Fruit fly (Drosophila melanogaster) Kc167 (cell line): ENCODE data around the gene CG43318.

Source experiments
- Myc ChIP-seq: fragments of >200 bp; optimal IDR thresholded peaks from 2 replicates; lab custom pipeline; 2017; ENCODE audit warnings: missing external identifiers
- Sin3A ChIP-seq: fragments of >200 bp; optimal IDR thresholded peaks from 2 replicates; lab custom pipeline; 2018; ENCODE audit warnings: missing external identifiers
- h ChIP-seq: fragments of >200 bp; optimal IDR thresholded peaks from 3 replicates; lab custom pipeline; 2018; ENCODE audit warnings: missing external identifiers
- insv ChIP-seq: fragments of >200 bp; optimal IDR thresholded peaks from 3 replicates; lab custom pipeline; 2018; ENCODE audit warnings: missing external identifiers
- psq ChIP-seq: fragments of >200 bp; optimal IDR thresholded peaks from 2 replicates; lab custom pipeline; 2017; ENCODE audit warnings: missing external identifiers
- ttk ChIP-seq: sonication (Bioruptor generic); optimal IDR thresholded peaks from 2 replicates; lab custom pipeline; 2017; ENCODE audit warnings: missing external identifiers

Gene CG43318

DNA sequence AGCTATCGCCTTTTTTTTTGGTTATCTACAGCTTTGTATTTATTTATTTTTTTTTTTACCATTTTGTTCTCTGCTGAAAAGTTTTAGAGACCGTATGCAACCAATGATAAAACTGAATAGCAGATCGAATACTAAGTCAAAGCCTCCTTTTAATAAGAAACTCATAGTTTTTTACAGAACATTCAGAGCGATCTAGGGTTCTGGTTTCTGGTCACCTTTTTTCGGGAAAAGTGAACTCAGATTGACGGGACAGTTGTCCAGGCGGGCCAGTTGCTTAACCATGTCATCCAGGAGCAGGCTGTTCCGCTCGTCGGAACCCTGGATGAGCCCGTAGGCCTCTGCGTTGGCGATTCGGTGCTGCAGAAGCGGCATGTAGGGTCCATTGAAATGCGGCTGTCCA is at the start of gene CG43318:
TSS of gene CG43318 (minus strand) at position 101 of the 400 bp plus-strand sequence.
- TF ChIP-seq insv (lab: Kevin White, UChicago) (no peak), Myc (no peak), Sin3A (lab: Kevin White, UChicago) (no peak), h (lab: Kevin White, UChicago) (no peak), psq (lab: Kevin White, UChicago) (no peak), ttk (lab: Kevin White, UChicago) (no peak)

DNA sequence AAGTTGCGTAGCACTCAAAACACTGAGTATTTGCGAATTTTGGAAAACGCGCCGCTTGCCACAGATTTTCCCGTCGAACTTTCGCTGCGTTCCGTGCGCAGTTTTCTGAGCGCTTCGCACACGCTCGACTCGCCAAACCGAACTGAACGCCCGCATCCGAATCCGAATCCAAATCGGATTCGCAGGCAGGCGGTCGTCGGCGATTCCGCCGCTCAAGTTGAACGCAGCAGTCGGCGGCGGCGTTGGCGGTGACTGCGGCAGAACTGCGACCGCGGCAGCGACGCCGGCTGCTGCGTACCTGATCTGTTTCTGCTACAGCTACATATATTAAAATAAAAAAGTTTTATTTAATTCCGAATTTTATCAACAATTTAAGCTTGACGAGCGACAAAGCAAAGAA is 42.4 kb upstream of the CG43318 start, which contains the start of gene CG31183:
TSS of gene CG31183 (minus strand) at position 329 of the 400 bp plus-strand sequence.
- TF ChIP-seq psq (lab: Kevin White, UChicago): no peak

DNA sequence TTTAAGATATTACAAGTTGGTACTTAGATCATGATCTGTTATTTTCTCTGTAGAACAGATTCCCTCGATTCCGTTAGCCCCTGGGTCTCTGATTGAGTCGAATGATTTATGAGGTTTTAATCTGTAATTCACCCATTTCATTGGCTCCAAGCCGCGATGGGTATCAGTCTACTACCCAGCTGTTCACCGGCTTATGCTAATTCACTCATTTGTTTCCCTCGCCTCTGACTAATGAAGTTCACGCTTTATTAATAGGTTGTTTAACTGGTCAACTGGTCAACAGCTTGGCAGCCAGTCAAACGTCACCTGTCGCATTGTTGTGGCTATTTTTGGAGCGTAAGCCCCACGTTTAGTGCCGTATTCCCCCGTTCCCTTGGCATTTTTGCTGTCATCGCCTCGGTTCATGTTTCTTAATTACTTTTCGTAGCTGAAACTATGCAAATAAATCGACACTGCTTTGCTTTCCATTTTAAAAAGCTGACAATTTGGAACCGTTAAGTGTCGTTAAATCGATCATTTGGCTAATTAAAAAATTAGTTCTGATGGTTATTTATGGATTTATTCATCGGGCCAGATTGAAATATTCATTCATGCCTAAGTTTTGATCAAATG is 39.7 kb upstream of the CG43318 start:
- TF ChIP-seq insv (lab: Kevin White, UChicago) (no peak), ttk (lab: Kevin White, UChicago) (no peak), Sin3A (lab: Kevin White, UChicago) (no peak), Myc (no peak), h (lab: Kevin White, UChicago) (no peak), psq (lab: Kevin White, UChicago) (no peak)

DNA sequence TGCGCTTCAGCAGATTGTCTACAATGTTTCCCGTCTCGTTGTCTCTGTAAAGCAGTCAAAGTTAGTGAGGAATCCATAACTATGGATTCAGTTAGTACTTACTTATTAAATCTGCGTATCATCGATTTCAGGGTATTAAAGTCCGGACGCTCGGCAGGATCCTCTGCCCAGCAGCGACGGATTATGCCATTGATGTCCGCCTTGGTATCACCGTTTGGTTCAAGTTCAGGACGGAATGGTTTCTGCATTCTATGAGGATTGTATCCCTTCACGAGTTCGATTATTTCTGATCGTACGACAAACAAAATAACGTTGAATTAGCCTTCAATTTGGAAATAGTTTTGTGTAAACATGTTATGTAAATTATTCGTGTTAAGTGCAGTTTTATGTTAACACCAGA is 26.7 kb upstream of the CG43318 start, which contains the start of gene CG9632:
TSS of gene CG9632 (plus strand) at position 301 of the 400 bp plus-strand sequence.
- TF ChIP-seq Sin3A (lab: Kevin White, UChicago) (no peak), insv (lab: Kevin White, UChicago) (no peak), Myc (no peak), psq (lab: Kevin White, UChicago) (no peak), h (lab: Kevin White, UChicago) (no peak), ttk (lab: Kevin White, UChicago) (no peak)

DNA sequence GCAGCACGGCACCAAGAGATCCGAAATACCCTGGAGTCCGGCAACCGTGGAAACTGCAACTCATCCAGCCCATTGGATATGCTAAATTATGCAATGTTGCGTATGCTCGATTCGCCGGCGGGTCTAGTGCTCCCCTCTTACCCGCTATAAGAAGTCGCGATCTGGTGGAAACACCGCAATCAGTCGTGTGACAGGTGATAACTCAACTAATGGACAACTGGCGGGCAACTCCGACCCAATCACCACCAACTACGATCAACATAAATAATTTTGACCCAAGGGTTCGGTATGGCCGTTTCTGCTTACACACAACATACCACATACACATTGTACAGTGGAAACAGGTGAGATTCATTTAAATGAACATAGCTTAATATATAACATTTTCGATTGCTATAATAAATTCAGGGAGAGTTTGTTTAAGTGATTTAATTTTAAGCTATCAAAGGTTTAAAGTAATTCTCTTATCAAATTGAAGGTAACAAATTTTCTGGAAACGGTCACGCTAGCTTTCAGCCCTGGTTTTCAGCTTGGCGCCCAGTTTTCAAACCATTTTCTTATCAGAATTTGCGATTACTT is 24.0 kb upstream of the CG43318 start, which contains the start of gene Hmt-1:
TSS of gene Hmt-1 (minus strand) at position 282 of the 579 bp plus-strand sequence.
- TF ChIP-seq insv (lab: Kevin White, UChicago) (no peak), h (lab: Kevin White, UChicago) (no peak), Sin3A (lab: Kevin White, UChicago) (no peak), psq (lab: Kevin White, UChicago) (no peak), ttk (lab: Kevin White, UChicago) (no peak), Myc (no peak)

DNA sequence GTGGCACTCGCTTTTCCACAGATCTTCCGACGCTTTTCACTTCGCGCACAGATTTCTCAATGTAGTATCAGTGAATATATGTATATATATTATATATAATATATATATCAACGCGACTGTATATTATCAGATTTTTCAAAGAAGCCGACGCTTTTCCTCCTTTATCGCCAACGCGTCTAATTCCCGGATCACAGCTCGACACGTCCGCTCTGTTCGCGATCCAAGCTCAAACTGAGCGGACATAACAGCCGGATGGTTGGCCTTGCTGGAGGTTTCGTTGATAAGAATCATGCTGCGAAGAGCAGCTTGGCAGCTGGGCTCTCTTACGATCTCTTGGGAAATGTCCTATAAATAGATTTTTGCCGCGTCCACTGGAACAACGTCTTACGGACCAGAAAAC is 20.1 kb upstream of the CG43318 start, which contains the start of gene cv-d:
TSS of gene cv-d (minus strand) at position 235 of the 400 bp plus-strand sequence.
- no peak for TF ChIP-seq h (lab: Kevin White, UChicago)
- TF ChIP-seq ttk (lab: Kevin White, UChicago): no peak
- no peak for TF ChIP-seq insv (lab: Kevin White, UChicago)
- TF ChIP-seq Myc: no peak
- TF ChIP-seq Sin3A (lab: Kevin White, UChicago): no peak
- no peak for TF ChIP-seq psq (lab: Kevin White, UChicago)

DNA sequence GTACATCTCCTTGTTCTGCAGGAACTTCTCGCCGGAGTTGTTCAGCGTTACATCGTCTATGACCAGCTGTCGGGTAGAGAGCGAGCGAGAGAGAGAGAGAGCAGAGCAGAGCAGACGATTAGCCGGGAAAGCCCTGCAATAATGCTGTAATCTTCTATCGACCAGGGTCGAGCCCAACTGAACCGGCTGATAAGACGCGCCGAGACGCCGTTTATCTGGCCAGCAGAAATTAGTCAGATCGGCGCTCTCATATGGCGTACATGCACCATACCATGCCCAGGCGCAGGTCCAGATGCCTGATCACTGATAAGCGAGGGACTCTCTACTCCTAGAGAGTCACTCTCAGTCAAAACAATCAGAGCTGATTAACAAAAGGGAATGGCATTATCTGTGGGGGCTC is 18.7 kb upstream of the CG43318 start:
- no peak for TF ChIP-seq ttk (lab: Kevin White, UChicago)
- no peak for TF ChIP-seq Myc
- TF ChIP-seq h (lab: Kevin White, UChicago): no peak
- TF ChIP-seq insv (lab: Kevin White, UChicago): no peak

DNA sequence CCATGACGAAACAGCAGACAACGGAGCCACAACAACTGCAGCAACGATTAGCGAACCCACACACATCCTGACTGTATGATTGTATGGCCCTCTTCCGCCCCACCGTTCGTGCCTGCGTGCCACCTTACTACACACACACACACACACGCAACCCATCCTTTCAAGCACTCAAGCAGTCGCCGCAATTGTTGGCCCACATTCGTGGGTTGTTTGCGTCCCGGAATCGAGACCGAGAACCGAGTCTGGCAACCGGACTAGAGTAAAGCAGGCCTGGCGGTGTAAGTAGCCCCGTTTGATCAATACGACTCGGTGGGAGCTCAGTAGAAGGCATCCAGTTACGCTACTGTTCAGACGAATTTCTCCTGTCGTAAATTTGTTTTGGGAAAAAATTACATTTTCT is 13.0 kb upstream of the CG43318 start, which contains the start of gene CG4546:
TSS of gene CG4546 (plus strand) at position 301 of the 400 bp plus-strand sequence.
- no peak for TF ChIP-seq ttk (lab: Kevin White, UChicago)
- TF ChIP-seq Myc: no peak
- no peak for TF ChIP-seq psq (lab: Kevin White, UChicago)
- TF ChIP-seq insv (lab: Kevin White, UChicago): no peak
- no peak for TF ChIP-seq Sin3A (lab: Kevin White, UChicago)
- TF ChIP-seq h (lab: Kevin White, UChicago): no peak

DNA sequence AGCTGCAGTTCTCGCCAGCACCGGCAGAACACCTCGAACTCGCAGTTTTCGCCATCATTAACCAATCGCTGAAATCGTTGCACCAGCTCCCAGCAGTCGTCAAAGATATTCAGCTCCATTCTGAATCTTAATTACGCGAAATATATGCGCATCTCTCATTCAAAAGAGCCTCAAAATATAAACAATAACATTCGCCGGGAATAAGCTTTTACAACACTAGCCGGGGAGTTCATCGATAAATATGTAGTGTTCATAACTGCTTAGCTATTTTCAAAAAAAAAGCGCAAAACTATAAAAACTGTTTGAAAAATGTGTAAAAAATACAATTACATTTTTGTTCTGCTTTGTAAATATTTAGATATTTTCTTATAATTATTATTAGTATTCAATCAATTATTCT is 6.1 kb upstream of the CG43318 start, which contains the start of gene Pbp45:
TSS of gene Pbp45 (minus strand) at position 222 of the 400 bp plus-strand sequence.
- TF ChIP-seq psq (lab: Kevin White, UChicago) (no peak), h (lab: Kevin White, UChicago) (no peak), Myc (no peak), insv (lab: Kevin White, UChicago) (no peak), Sin3A (lab: Kevin White, UChicago) (no peak)

DNA sequence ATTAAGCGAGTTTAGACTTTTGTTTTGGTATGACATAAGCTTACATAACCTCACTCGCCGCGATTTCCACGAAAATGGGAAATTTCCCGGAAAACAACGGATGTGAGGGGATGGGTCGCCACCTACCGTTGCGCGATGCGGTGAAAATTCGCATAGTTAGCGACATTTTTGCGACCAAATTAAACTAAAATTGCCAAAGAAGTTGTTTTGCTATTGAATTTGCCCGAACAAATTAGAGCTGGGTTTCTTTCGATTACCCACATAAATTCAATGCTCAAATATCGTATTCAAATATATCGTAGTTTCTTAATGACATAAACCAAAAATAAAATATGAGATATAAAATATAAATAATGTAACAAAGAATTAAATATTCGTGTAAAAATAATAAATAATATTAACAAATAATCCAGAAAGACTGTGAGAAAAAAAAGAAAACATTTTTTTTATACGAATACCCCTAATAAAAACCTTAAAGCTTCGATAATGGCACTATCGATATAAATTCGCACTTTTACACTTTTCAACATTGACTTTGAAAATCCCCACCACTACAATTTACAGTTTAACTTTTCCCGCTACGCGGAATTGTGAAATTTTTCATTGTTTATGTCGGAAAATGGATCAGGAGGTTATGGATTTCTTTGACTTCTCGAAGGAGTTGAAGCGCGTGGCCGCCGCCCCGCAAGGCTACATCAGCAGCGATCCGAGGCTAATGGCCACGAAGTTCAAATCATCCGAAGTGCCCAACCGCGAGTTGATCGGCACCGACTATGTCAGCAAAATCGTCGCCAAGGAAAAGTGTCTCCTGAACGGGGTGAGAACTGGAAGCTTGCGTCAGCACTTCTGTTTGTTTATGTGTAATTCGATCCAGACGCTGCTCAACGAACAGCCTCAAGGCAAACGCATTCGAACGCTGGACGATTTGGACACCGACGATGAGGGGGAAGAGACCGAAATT is 3.9 kb upstream of the CG43318 start, which contains the start of the genes ND-23 and spn-E:
TSS of gene ND-23 (minus strand) at position 254 of the 961 bp plus-strand sequence.
TSS of gene spn-E (plus strand) at position 556 of the 961 bp plus-strand sequence.
- no peak for TF ChIP-seq h (lab: Kevin White, UChicago)
- TF ChIP-seq Myc: no peak
- no peak for TF ChIP-seq Sin3A (lab: Kevin White, UChicago)

DNA sequence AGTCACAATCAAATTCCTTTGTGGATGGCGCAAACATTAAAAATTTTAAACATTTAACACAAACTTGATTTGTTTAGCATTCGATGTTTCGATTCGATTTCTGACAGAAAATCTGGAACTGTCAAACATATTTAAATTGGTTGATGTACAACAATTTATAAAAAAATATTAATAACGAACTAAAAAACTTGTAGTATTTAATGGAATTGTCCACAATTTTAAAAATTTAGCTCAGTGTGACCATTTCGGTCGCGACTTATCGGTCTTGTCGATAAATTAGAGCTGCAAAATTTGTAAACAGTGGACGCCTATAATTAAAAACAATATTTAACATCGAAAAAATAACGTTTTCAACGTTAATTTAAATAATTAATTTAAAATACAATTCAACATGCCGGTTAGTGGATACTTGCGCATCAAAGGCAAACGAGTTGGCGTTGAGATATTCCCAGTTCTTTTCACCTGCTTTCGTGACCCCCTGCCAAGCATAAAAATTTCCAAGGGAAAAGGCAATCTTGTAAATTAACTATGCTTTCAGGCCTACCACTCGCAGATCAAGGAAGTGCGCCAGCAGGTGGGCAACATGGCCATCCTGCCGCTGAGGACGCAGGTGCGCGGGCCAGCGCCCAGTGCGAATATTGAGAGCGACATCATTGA is 1.3 kb upstream of the CG43318 start, which contains the start of the genes CG43317 and Arpc3A:
TSS of gene CG43317 (minus strand) at position 51 of the 657 bp plus-strand sequence.
TSS of gene Arpc3A (plus strand) at position 274 of the 657 bp plus-strand sequence.
- TF ChIP-seq Sin3A (lab: Kevin White, UChicago) (no peak), ttk (lab: Kevin White, UChicago) (no peak), insv (lab: Kevin White, UChicago) (no peak), psq (lab: Kevin White, UChicago) (no peak), Myc (no peak), h (lab: Kevin White, UChicago) (no peak)
